Worm (Caenorhabditis elegans) whole organism, early embryonic: ENCODE data around the gene max-2.

Experiments used
- aly-1 ChIP-seq: sonication (generic microtip); optimal IDR thresholded peaks from 2 replicates; lab custom pipeline; 2016; ENCODE audit warnings: missing genetic modification characterization, missing compliant biosample characterization
- ama-1 ChIP-seq: fragments of 150-350 bp; optimal IDR thresholded peaks from 2 replicates; lab custom pipeline; 2014
- ceh-13 ChIP-seq: fragments of 200-800 bp; sonication (Bioruptor generic); optimal IDR thresholded peaks from 2 replicates; lab custom pipeline; 2018; ENCODE audit warnings: mild to moderate bottlenecking, missing genetic modification characterization, missing compliant biosample characterization
- ceh-36 ChIP-seq: sonication (generic microtip); optimal IDR thresholded peaks from 2 replicates; lab custom pipeline; 2016; ENCODE audit warnings: missing genetic modification characterization, inconsistent platforms, missing compliant biosample characterization
- ets-7 ChIP-seq: sonication (generic microtip); optimal IDR thresholded peaks from 2 replicates; lab custom pipeline; 2016; ENCODE audit warnings: missing genotype, missing genetic modification characterization, missing compliant biosample characterization
- flt-1 ChIP-seq: fragments of 200-800 bp; sonication (Bioruptor generic); IDR thresholded peaks from 2 replicates; pipeline ENCODE4 v1.3.6; 2022; ENCODE audit warnings: missing genetic modification characterization, missing compliant biosample characterization
- hmg-4 ChIP-seq: fragments of 200-800 bp; sonication (Bioruptor generic); optimal IDR thresholded peaks from 2 replicates; lab custom pipeline; 2018; ENCODE audit warnings: mild to moderate bottlenecking, missing genetic modification characterization, missing compliant biosample characterization
- pes-1 ChIP-seq: fragments of 200-800 bp; sonication (Bioruptor generic); IDR thresholded peaks from 2 replicates; pipeline ENCODE4 v1.3.6; 2022; ENCODE audit warnings: missing genetic modification reagents, missing genetic modification characterization, missing compliant biosample characterization
- scrt-1 ChIP-seq: fragments of 200-800 bp; sonication (Bioruptor generic); IDR thresholded peaks from 2 replicates; pipeline ENCODE4 v1.3.6; 2022; ENCODE audit warnings: missing genetic modification characterization, missing compliant biosample characterization
- sea-1 ChIP-seq: fragments of 200-800 bp; sonication (Bioruptor generic); conservative IDR thresholded peaks from 2 replicates; pipeline ENCODE4 v1.3.6; 2022; ENCODE audit warnings: missing genetic modification characterization, missing compliant biosample characterization
- tra-4 ChIP-seq: sonication (generic microtip); optimal IDR thresholded peaks from 2 replicates; lab custom pipeline; 2017; ENCODE audit warnings: missing genetic modification characterization, missing compliant biosample characterization

ce11 chrII:13029290-13030050 is 3.8 kb upstream of the max-2 start:
- TF ChIP-seq ama-1 (lab: Kevin White, UChicago): no peak
- TF ChIP-seq scrt-1: no peak
- no peak for TF ChIP-seq pes-1 (GFP tag; lab: Robert Waterston, UW)
- TF ChIP-seq flt-1 (GFP tag; lab: Robert Waterston, UW): no peak
- no peak for TF ChIP-seq aly-1 (tag; lab: Kevin White, UChicago)
- TF ChIP-seq ceh-36 (tag; lab: Kevin White, UChicago): no peak
- no peak for TF ChIP-seq ets-7 (tag; lab: Kevin White, UChicago)
- no peak for TF ChIP-seq ceh-13 (GFP tag; lab: Kevin White, UChicago)
- TF ChIP-seq tra-4: no peak
- TF ChIP-seq hmg-4 (GFP tag; lab: Kevin White, UChicago): no peak
- TF ChIP-seq sea-1: no peak
